Worm (Caenorhabditis elegans) whole organism, L4 larva: ENCODE data around the gene sre-8.

Experiments
- F37D6.2 ChIP-seq: sonication (generic microtip); optimal IDR thresholded peaks from 2 replicates; lab custom pipeline; 2016; ENCODE audit warnings: mild to moderate bottlenecking, missing genetic modification characterization, missing compliant biosample characterization
- Y105C5A.15 ChIP-seq: fragments of 200-800 bp; sonication (Bioruptor generic); IDR thresholded peaks from 2 replicates; pipeline ENCODE4 v1.3.6; 2022; ENCODE audit warnings: missing genetic modification characterization, missing compliant biosample characterization
- Y75B8A.6 ChIP-seq: fragments of 200-800 bp; sonication (Bioruptor generic); IDR thresholded peaks from 2 replicates; pipeline ENCODE4 v1.3.6; 2022; ENCODE audit warnings: missing genetic modification reagents, missing genetic modification characterization, missing compliant biosample characterization
- ZK337.2 ChIP-seq: fragments of 200-800 bp; sonication (Bioruptor generic); IDR thresholded peaks from 2 replicates; pipeline ENCODE4 v1.3.6; 2022; ENCODE audit warnings: missing genetic modification reagents, missing genetic modification characterization, missing compliant biosample characterization
- ZK546.5 ChIP-seq, 2 experiments: sonication (generic microtip); optimal IDR thresholded peaks; 2 replicates each; lab custom pipeline; 2017; ENCODE audit warnings: missing biosample characterization in 2 of 2, missing genetic modification characterization in 2 of 2
- aly-2 ChIP-seq: sonication (generic microtip); optimal IDR thresholded peaks from 2 replicates; lab custom pipeline; 2018; ENCODE audit warnings: missing biosample characterization, missing genetic modification characterization
- ama-1 ChIP-seq: fragments of 150-350 bp; optimal IDR thresholded peaks from 2 replicates; lab custom pipeline; 2014; ENCODE audit warnings: inconsistent platforms, mixed read lengths
- ceh-28 ChIP-seq: fragments of 150-350 bp; optimal IDR thresholded peaks from 2 replicates; lab custom pipeline; 2014; ENCODE audit warnings: missing biosample characterization, missing genetic modification reagents, missing genetic modification characterization
- ceh-32 ChIP-seq: sonication (generic microtip); optimal IDR thresholded peaks from 2 replicates; lab custom pipeline; 2016; ENCODE audit warnings: mild to moderate bottlenecking, missing genetic modification characterization, missing compliant biosample characterization; ENCODE audit not compliant: poor library complexity
- ceh-62 ChIP-seq: sonication (generic microtip); optimal IDR thresholded peaks from 2 replicates; lab custom pipeline; 2017; ENCODE audit warnings: missing biosample characterization, missing genetic modification characterization
- cey-2 ChIP-seq: sonication (generic microtip); optimal IDR thresholded peaks from 3 replicates; lab custom pipeline; 2017; ENCODE audit warnings: missing genetic modification characterization, mild to moderate bottlenecking, missing compliant biosample characterization, antibody characterized with exemption, borderline replicate concordance; ENCODE audit not compliant: insufficient read depth
- daf-12 ChIP-seq: fragments of 150-350 bp; optimal IDR thresholded peaks from 2 replicates; lab custom pipeline; 2014; ENCODE audit warnings: missing biosample characterization, missing genetic modification reagents, missing genetic modification characterization
- daf-8 ChIP-seq: fragments of 200-800 bp; sonication (Bioruptor generic); IDR thresholded peaks from 2 replicates; pipeline ENCODE4 v1.3.6; 2022; ENCODE audit warnings: missing genetic modification characterization, missing compliant biosample characterization
- dmd-8 ChIP-seq: fragments of 200-800 bp; sonication (Bioruptor generic); IDR thresholded peaks from 2 replicates; pipeline ENCODE4 v1.3.6; 2022; ENCODE audit warnings: missing genetic modification characterization, missing compliant biosample characterization
- dpl-1 ChIP-seq: fragments of 150-350 bp; optimal IDR thresholded peaks from 2 replicates; lab custom pipeline; 2014; ENCODE audit warnings: missing biosample characterization, missing genetic modification reagents, missing genetic modification characterization
- dve-1 ChIP-seq: sonication (generic microtip); optimal IDR thresholded peaks from 2 replicates; lab custom pipeline; 2017; ENCODE audit warnings: antibody characterized with exemption, mild to moderate bottlenecking, missing genetic modification characterization, missing compliant biosample characterization; ENCODE audit not compliant: insufficient read depth
- egl-43 ChIP-seq: fragments of 200-800 bp; sonication (Bioruptor generic); IDR thresholded peaks from 2 replicates; pipeline ENCODE4 v1.3.6; 2022; ENCODE audit warnings: missing genetic modification reagents, missing genetic modification characterization, missing compliant biosample characterization
- hlh-11 ChIP-seq: fragments of 200-800 bp; sonication (Bioruptor generic); optimal IDR thresholded peaks from 2 replicates; lab custom pipeline; 2018; ENCODE audit warnings: mild to moderate bottlenecking, missing genetic modification characterization, missing compliant biosample characterization
- lim-7 ChIP-seq: fragments of 200-800 bp; sonication (Bioruptor generic); IDR thresholded peaks from 2 replicates; pipeline ENCODE4 v1.3.6; 2022; ENCODE audit warnings: missing genetic modification characterization, missing compliant biosample characterization
- lin-1 ChIP-seq: fragments of 200-800 bp; sonication (Bioruptor generic); IDR thresholded peaks from 2 replicates; pipeline ENCODE4 v1.3.6; 2022; ENCODE audit warnings: missing genetic modification reagents, missing genetic modification characterization, missing compliant biosample characterization
- lin-13 ChIP-seq: fragments of 150-350 bp; optimal IDR thresholded peaks from 2 replicates; lab custom pipeline; 2014; ENCODE audit warnings: missing biosample characterization, missing genetic modification reagents, missing genetic modification characterization
- lin-39 ChIP-seq: fragments of 150-350 bp; optimal IDR thresholded peaks from 2 replicates; lab custom pipeline; 2014; ENCODE audit warnings: missing biosample characterization, missing genetic modification reagents, missing genetic modification characterization
- madf-9 ChIP-seq: fragments of 200-800 bp; sonication (Bioruptor generic); conservative IDR thresholded peaks from 2 replicates; pipeline ENCODE4 v1.3.6; 2022; ENCODE audit warnings: missing genetic modification reagents, missing genetic modification characterization, missing compliant biosample characterization
- mdl-1 ChIP-seq, 2 experiments: fragments of 150-350 bp in 1 of 2; sonication (generic microtip) in 1 of 2; optimal IDR thresholded peaks; 2 replicates each; lab custom pipeline; 2014 to 2017; ENCODE audit warnings: missing biosample characterization in 2 of 2, missing genetic modification characterization in 2 of 2
- mxl-3 ChIP-seq: fragments of 200-800 bp; sonication (Bioruptor generic); optimal IDR thresholded peaks from 2 replicates; lab custom pipeline; 2018; ENCODE audit warnings: mild to moderate bottlenecking, missing genetic modification characterization, missing compliant biosample characterization
- nhr-41 ChIP-seq: fragments of 200-800 bp; sonication (Bioruptor generic); IDR thresholded peaks from 2 replicates; pipeline ENCODE4 v1.3.6; 2022; ENCODE audit warnings: missing genetic modification reagents, missing genetic modification characterization, missing compliant biosample characterization
- nhr-6 ChIP-seq: fragments of 150-350 bp; optimal IDR thresholded peaks from 2 replicates; lab custom pipeline; 2014; ENCODE audit warnings: missing biosample characterization, missing genetic modification characterization
- saeg-2 ChIP-seq: fragments of 200-800 bp; sonication (Bioruptor generic); IDR thresholded peaks from 2 replicates; pipeline ENCODE4 v1.3.6; 2022; ENCODE audit warnings: missing genetic modification reagents, missing genetic modification characterization, missing compliant biosample characterization
- sdz-12 ChIP-seq: fragments of 200-800 bp; sonication (Bioruptor generic); optimal IDR thresholded peaks from 2 replicates; lab custom pipeline; 2018; ENCODE audit warnings: mild to moderate bottlenecking, missing genetic modification characterization, missing compliant biosample characterization
- snpc-4 ChIP-seq: fragments of 150-350 bp; optimal IDR thresholded peaks from 2 replicates; lab custom pipeline; 2014; ENCODE audit warnings: missing biosample characterization, missing genetic modification characterization
- tag-97 ChIP-seq: fragments of 200-800 bp; sonication (Bioruptor generic); IDR thresholded peaks from 2 replicates; pipeline ENCODE4 v1.3.6; 2022; ENCODE audit warnings: missing genetic modification characterization, missing compliant biosample characterization
- unc-130 ChIP-seq: sonication (generic microtip); optimal IDR thresholded peaks from 2 replicates; lab custom pipeline; 2016; ENCODE audit warnings: missing genetic modification reagents, missing genetic modification characterization, missing compliant biosample characterization
- unc-39 ChIP-seq: sonication (generic microtip); optimal IDR thresholded peaks from 2 replicates; lab custom pipeline; 2017; ENCODE audit warnings: missing biosample characterization, missing genetic modification characterization
- zag-1 ChIP-seq: fragments of 150-350 bp; optimal IDR thresholded peaks from 2 replicates; lab custom pipeline; 2014; ENCODE audit warnings: missing biosample characterization, missing genetic modification characterization
- zfp-3 ChIP-seq: fragments of 200-800 bp; sonication (Bioruptor generic); conservative IDR thresholded peaks from 2 replicates; pipeline ENCODE4 v1.3.6; 2022; ENCODE audit warnings: missing genetic modification reagents, missing genetic modification characterization, missing compliant biosample characterization
- zip-2 ChIP-seq: fragments of 150-350 bp; optimal IDR thresholded peaks from 2 replicates; lab custom pipeline; 2014; ENCODE audit warnings: missing biosample characterization, missing genetic modification characterization

The sre-8 gene

ce11 chrV:14283241-14283640 lies 26.3 kb downstream of the sre-8 start, which contains the start of gene F40G12.10:
F40G12.10 (plus strand) TSS chrV:14283541.
- TF ChIP-seq lin-1 (GFP tag; lab: Robert Waterston, UW) (no peak), daf-8 (GFP tag; lab: Robert Waterston, UW) (no peak), aly-2 (tag; lab: Kevin White, UChicago) (no peak), dmd-8 (GFP tag; lab: Robert Waterston, UW) (no peak), egl-43 (GFP tag; lab: Robert Waterston, UW) (no peak), lin-13 (GFP tag; lab: Kevin White, UChicago) (no peak), unc-39 (tag; lab: Kevin White, UChicago) (no peak), dpl-1 (GFP tag; lab: Kevin White, UChicago) (no peak), zfp-3 (GFP tag; lab: Robert Waterston, UW) (no peak), nhr-6 (tag; lab: Kevin White, UChicago) (no peak), mdl-1 (tag; optimal IDR thresholded peaks at IDR 0.05; lab: Kevin White, UChicago) (no peak), ceh-28 (tag; lab: Kevin White, UChicago) (no peak), ZK337.2 (GFP tag; lab: Robert Waterston, UW) (no peak), dve-1 (tag; lab: Kevin White, UChicago) (no peak)

DNA sequence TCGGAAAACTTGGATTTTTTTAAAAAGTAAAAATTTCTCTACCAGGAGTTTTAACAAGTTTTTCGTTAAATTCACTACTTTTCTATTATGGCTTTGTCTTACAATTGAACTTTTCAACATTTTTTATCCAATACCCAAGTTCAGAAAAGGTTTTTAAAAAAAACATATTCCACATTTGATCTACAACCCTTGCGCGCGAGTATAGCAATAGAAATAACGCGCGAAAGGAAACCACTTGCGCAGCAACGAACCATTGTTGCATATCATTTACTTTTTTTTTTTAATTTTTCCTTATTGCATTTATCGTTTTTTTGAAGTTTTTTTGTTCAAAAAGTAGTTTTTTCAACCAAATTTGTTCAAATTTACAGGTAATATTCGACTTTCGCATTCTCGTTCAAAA lies 28.9 kb downstream of the sre-8 start, which contains the start of gene F40G12.11:
TSS of gene F40G12.11 (plus strand) at position 369 of the 400 bp plus-strand sequence.
- TF ChIP-seq ZK546.5 (tag; optimal IDR thresholded peaks at IDR 0.05; lab: Kevin White, UChicago) (no peak), dve-1 (tag; lab: Kevin White, UChicago) (no peak), madf-9 (GFP tag; lab: Robert Waterston, UW) (no peak), Y105C5A.15 (GFP tag; lab: Robert Waterston, UW) (no peak), zip-2 (tag; lab: Kevin White, UChicago) (no peak)

DNA sequence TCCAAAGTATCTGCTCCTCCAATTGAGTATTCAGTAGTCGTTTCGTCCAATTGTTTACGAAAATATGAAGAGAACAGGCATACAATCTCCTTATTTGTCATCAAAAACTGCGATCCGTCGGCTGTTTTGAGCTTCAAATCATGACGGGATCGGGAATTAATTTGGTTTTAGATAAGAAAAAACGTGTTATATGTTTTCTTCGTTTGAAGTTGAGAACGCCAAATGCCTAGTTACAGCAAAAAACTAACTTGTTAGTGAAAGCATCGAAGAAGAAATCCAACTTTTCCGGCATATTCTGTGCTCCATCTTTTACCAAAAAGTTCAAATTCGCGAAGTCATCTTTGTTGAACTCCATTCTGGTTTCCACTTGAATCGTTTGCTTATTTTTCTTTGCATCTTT lies 32.5 kb downstream of the sre-8 start, which contains the start of gene F14D7.1:
TSS of gene F14D7.1 (minus strand) at position 101 of the 400 bp plus-strand sequence.
- TF ChIP-seq lim-7 (GFP tag; lab: Robert Waterston, UW) (no peak), lin-13 (GFP tag; lab: Kevin White, UChicago) (no peak), F37D6.2 (no peak), hlh-11 (tag; lab: Kevin White, UChicago) (no peak), ceh-62 (tag; lab: Kevin White, UChicago) (no peak), lin-1 (GFP tag; lab: Robert Waterston, UW) (no peak), zag-1 (tag; lab: Kevin White, UChicago) (no peak), zfp-3 (GFP tag; lab: Robert Waterston, UW) (no peak), dve-1 (tag; lab: Kevin White, UChicago) (no peak), ama-1 (lab: Kevin White, UChicago) (no peak), aly-2 (tag; lab: Kevin White, UChicago) (no peak), unc-130 (no peak), tag-97 (GFP tag; lab: Robert Waterston, UW) (no peak), ZK337.2 (GFP tag; lab: Robert Waterston, UW) (no peak), Y75B8A.6 (GFP tag; lab: Robert Waterston, UW) (no peak), mxl-3 (no peak), cey-2 (tag; lab: Kevin White, UChicago) (no peak), ceh-32 (no peak)

ce11 chrV:14290636-14291035 lies 33.7 kb downstream of the sre-8 start, which contains the start of gene F14D7.18:
F14D7.18 (minus strand) TSS chrV:14290736.
- no peak for TF ChIP-seq snpc-4 (tag; lab: Kevin White, UChicago)
- TF ChIP-seq nhr-41 (GFP tag; lab: Robert Waterston, UW), result no peak
- TF ChIP-seq lin-39, result no peak
- no peak for TF ChIP-seq sdz-12 (GFP tag; lab: Kevin White, UChicago)
- no peak for TF ChIP-seq unc-39 (tag; lab: Kevin White, UChicago)
- no peak for TF ChIP-seq daf-12 (tag; lab: Kevin White, UChicago)
- no peak for TF ChIP-seq saeg-2 (GFP tag; lab: Robert Waterston, UW)
